Worm (Caenorhabditis elegans): ENCODE measurements around the gene F54C8.1.
"Not testable (repeated sequence)": the region's sequence is repeated elsewhere in the genome, so short reads cannot be mapped to it uniquely, and the experiment has no call there.

ce11 chrIII:9449351-9449750, 9.9 kb downstream of the F54C8.1 start:
- TF ChIP-seq hnd-1 (tag; optimal IDR thresholded peaks at IDR 0.05); aly-1 (tag; optimal IDR thresholded peaks at IDR 0.05); tbx-37 (GFP tag; conservative IDR thresholded peaks at IDR 0.05); ceh-36 (tag; optimal IDR thresholded peaks at IDR 0.05); ama-1 (optimal IDR thresholded peaks at IDR 0.05); flt-1 (GFP tag; IDR thresholded peaks at IDR 0.05); F13C5.2 (tag; optimal IDR thresholded peaks at IDR 0.05): not testable (repeated sequence)

All from whole organism, early embryonic.